Worm (Caenorhabditis elegans): ENCODE measurements around the gene egli-1.

DNA sequence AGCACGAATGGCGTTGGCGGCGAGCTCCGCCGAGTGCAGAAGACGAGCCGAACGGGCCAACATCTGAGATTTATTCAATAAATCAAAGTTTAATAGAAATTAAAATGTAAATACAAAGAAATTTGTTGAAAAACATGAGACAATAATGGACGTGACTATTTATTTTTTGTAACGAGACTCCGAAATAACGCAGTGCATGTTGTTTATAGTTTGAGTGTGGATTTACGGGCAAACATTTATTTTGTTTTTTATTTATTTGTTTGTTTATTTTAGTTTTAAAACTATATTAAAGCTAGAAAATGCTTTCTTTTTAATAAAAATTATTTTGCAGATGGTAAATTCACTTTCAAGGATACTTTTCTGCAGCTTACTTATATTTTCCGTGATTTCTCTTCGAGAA is 28.9 kb downstream of the egli-1 start, which contains the start of the genes sdhb-1 and cup-15:
- TF ChIP-seq Y5F2A.4 (GFP tag; optimal IDR thresholded peaks at IDR 0.05) (no peak), pqm-1 (tag; optimal IDR thresholded peaks at IDR 0.05) (no peak), pha-4 (GFP tag; IDR thresholded peaks at IDR 0.05) (no peak), pha-4 (tag; optimal IDR thresholded peaks at IDR 0.05) (no peak), aly-2 (tag; optimal IDR thresholded peaks at IDR 0.05) (no peak), mdl-1 (tag; optimal IDR thresholded peaks at IDR 0.05) (no peak)
